Worm (Caenorhabditis elegans): ENCODE results near the gene R07E3.6.

DNA sequence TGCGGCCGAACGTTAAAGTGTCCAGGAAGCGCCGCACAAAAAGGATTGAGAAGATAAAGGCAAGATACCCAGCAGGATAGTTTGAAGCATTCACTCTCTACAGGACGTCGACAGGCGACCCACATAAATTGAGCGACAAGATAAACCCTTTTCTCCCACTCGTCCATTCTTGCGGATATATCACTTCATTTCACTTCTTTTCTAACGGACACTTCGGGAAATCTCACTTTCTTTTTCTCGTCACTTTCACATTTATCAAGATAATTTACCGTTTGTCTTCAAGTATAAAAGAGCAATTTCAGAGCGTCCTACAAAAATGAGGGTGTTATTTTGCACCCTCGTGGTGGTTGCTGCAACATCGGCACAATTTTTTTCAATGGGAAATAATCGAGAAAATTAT lies at the start of gene R07E3.6:
- TF ChIP-seq nhr-237 (tag; optimal IDR thresholded peaks at IDR 0.05) (no peak), unc-39 (tag; optimal IDR thresholded peaks at IDR 0.05) (no peak), unc-62 (GFP tag; optimal IDR thresholded peaks at IDR 0.05) (peak; percentile 54), ceh-39 (tag; optimal IDR thresholded peaks at IDR 0.05) (no peak), ces-1 (GFP tag; optimal IDR thresholded peaks at IDR 0.05) (no peak), bed-3 (GFP tag; optimal IDR thresholded peaks at IDR 0.05) (no peak)

Measured in whole organism, mixed stage, embryonic.